Fruit fly (Drosophila melanogaster) S2 (cell line): ENCODE measurements around the gene CG7059.

ENCODE experiments used
- CG8478 ChIP-seq: fragments of >200 bp; optimal IDR thresholded peaks from 2 replicates; lab custom pipeline; 2018
- CTCF ChIP-seq, 2 experiments: fragments of >200 bp; optimal IDR thresholded peaks; 2 replicates each; lab custom pipeline; 2018

DNA sequence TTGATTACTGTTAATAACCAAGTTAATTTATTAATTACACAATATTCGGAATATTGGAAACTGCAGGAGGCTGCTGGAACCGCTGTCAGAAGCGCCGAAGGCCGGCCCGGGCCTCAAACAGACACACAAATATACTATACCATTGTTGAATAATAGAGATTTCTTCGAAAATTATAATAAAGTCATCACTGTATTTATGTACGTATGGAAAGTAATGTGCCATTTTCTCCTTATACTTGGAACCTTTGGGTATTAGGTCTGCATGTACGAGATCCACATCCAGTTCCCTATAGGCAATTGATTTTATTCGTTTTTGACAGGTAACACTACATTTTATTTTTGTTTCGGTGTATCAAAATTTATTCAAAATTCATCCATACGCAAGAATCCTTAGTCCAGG, 17.0 kb upstream of the CG7059 start, which contains the start of gene CG7069:
- TF ChIP-seq CG8478 (lab: Kevin White, UChicago) (no peak), CTCF (optimal IDR thresholded peaks at IDR 0.05; lab: Kevin White, UChicago) (no peak)
